Worm (Caenorhabditis elegans): ENCODE results near the gene glb-17.

- TF ChIP-seq T22C8.4 (GFP tag; IDR thresholded peaks at IDR 0.05) (no peak), ztf-23 (GFP tag; IDR thresholded peaks at IDR 0.05) (no peak), ztf-29 (GFP tag; IDR thresholded peaks at IDR 0.05) (no peak), med-1 (GFP tag; optimal IDR thresholded peaks at IDR 0.05; ENCODE audit: insufficient read depth) (no peak), flt-1 (GFP tag; IDR thresholded peaks at IDR 0.05) (no peak)
Observed at ce11 chrX:9608127-9608526, 31.3 kb upstream of the glb-17 start.
